Worm (Caenorhabditis elegans) whole organism, early embryonic: ENCODE results near the gene hir-1.
A peak's percentile ranks its signal among the peaks of the same experiment; 100 is the strongest.

Experiments
- B0310.2 ChIP-seq: sonication (generic microtip); optimal IDR thresholded peaks from 2 replicates; lab custom pipeline; 2016; ENCODE audit warnings: mild to moderate bottlenecking, missing genetic modification characterization, missing compliant biosample characterization
- F13C5.2 ChIP-seq: sonication (generic microtip); optimal IDR thresholded peaks from 2 replicates; lab custom pipeline; 2017; ENCODE audit warnings: mild to moderate bottlenecking, missing genetic modification characterization, inconsistent platforms, missing compliant biosample characterization
- aly-1 ChIP-seq: sonication (generic microtip); optimal IDR thresholded peaks from 2 replicates; lab custom pipeline; 2016; ENCODE audit warnings: missing genetic modification characterization, missing compliant biosample characterization
- ama-1 ChIP-seq: fragments of 150-350 bp; optimal IDR thresholded peaks from 2 replicates; lab custom pipeline; 2014
- ceh-13 ChIP-seq: fragments of 200-800 bp; sonication (Bioruptor generic); optimal IDR thresholded peaks from 2 replicates; lab custom pipeline; 2018; ENCODE audit warnings: mild to moderate bottlenecking, missing genetic modification characterization, missing compliant biosample characterization
- ceh-36 ChIP-seq: sonication (generic microtip); optimal IDR thresholded peaks from 2 replicates; lab custom pipeline; 2016; ENCODE audit warnings: missing genetic modification characterization, inconsistent platforms, missing compliant biosample characterization
- ets-7 ChIP-seq: sonication (generic microtip); optimal IDR thresholded peaks from 2 replicates; lab custom pipeline; 2016; ENCODE audit warnings: missing genotype, missing genetic modification characterization, missing compliant biosample characterization
- flt-1 ChIP-seq: fragments of 200-800 bp; sonication (Bioruptor generic); IDR thresholded peaks from 2 replicates; pipeline ENCODE4 v1.3.6; 2022; ENCODE audit warnings: missing genetic modification characterization, missing compliant biosample characterization
- hmbx-1 ChIP-seq: sonication (generic microtip); optimal IDR thresholded peaks from 2 replicates; lab custom pipeline; 2016; ENCODE audit warnings: mild to moderate bottlenecking, missing genetic modification characterization, missing compliant biosample characterization
- hmg-4 ChIP-seq: fragments of 200-800 bp; sonication (Bioruptor generic); optimal IDR thresholded peaks from 2 replicates; lab custom pipeline; 2018; ENCODE audit warnings: mild to moderate bottlenecking, missing genetic modification characterization, missing compliant biosample characterization
- hnd-1 ChIP-seq: sonication (generic microtip); optimal IDR thresholded peaks from 2 replicates; lab custom pipeline; 2016; ENCODE audit warnings: missing genetic modification characterization, missing compliant biosample characterization
- pes-1 ChIP-seq: fragments of 200-800 bp; sonication (Bioruptor generic); IDR thresholded peaks from 2 replicates; pipeline ENCODE4 v1.3.6; 2022; ENCODE audit warnings: missing genetic modification reagents, missing genetic modification characterization, missing compliant biosample characterization
- scrt-1 ChIP-seq: fragments of 200-800 bp; sonication (Bioruptor generic); IDR thresholded peaks from 2 replicates; pipeline ENCODE4 v1.3.6; 2022; ENCODE audit warnings: missing genetic modification characterization, missing compliant biosample characterization
- sea-1 ChIP-seq: fragments of 200-800 bp; sonication (Bioruptor generic); conservative IDR thresholded peaks from 2 replicates; pipeline ENCODE4 v1.3.6; 2022; ENCODE audit warnings: missing genetic modification characterization, missing compliant biosample characterization
- tbx-11 ChIP-seq: fragments of 200-800 bp; sonication (Bioruptor generic); IDR thresholded peaks from 2 replicates; pipeline ENCODE4 v1.3.6; 2022; ENCODE audit warnings: missing genetic modification characterization, missing compliant biosample characterization
- tbx-37 ChIP-seq: fragments of 200-800 bp; sonication (Bioruptor generic); conservative IDR thresholded peaks from 2 replicates; pipeline ENCODE4 v1.3.6; 2022; ENCODE audit warnings: missing genetic modification reagents, missing genetic modification characterization, missing compliant biosample characterization
- tra-4 ChIP-seq: sonication (generic microtip); optimal IDR thresholded peaks from 2 replicates; lab custom pipeline; 2017; ENCODE audit warnings: missing genetic modification characterization, missing compliant biosample characterization

The hir-1 gene

ce11 chrV:5490205-5490604 is 31.7 kb upstream of the hir-1 start, which contains the start of gene T05C3.6:
Gene T05C3.6 (plus strand): TSS chrV:5490445.
- no peak for TF ChIP-seq aly-1 (tag; lab: Kevin White, UChicago)

ce11 chrV:5493447-5493846 is 28.5 kb upstream of the hir-1 start, which contains the start of gene T05C3.2:
Gene T05C3.2 (plus strand): TSS chrV:5493747.
- TF ChIP-seq flt-1 (GFP tag; lab: Robert Waterston, UW) = no peak
- TF ChIP-seq hmg-4 (GFP tag; lab: Kevin White, UChicago) = no peak
- TF ChIP-seq tra-4 (tag; lab: Kevin White, UChicago) = no peak
- TF ChIP-seq tbx-11 (GFP tag; lab: Robert Waterston, UW) = no peak
- TF ChIP-seq F13C5.2 (tag; lab: Kevin White, UChicago) = no peak
- TF ChIP-seq scrt-1 (GFP tag; lab: Robert Waterston, UW) = no peak
- TF ChIP-seq hnd-1 (tag; lab: Kevin White, UChicago) = no peak
- TF ChIP-seq hmbx-1 (tag; lab: Kevin White, UChicago) = no peak
- TF ChIP-seq ceh-36 (tag; lab: Kevin White, UChicago) = no peak

ce11 chrV:5499475-5499874 is 22.5 kb upstream of the hir-1 start:
- no peak for TF ChIP-seq F13C5.2 (tag; lab: Kevin White, UChicago)
- TF ChIP-seq hnd-1 (tag; lab: Kevin White, UChicago) = no peak
- TF ChIP-seq hmbx-1 (tag; lab: Kevin White, UChicago) = no peak
- no peak for TF ChIP-seq tbx-11 (GFP tag; lab: Robert Waterston, UW)
- TF ChIP-seq pes-1 (GFP tag; lab: Robert Waterston, UW) = no peak
- no peak for TF ChIP-seq scrt-1 (GFP tag; lab: Robert Waterston, UW)

- TF ChIP-seq scrt-1 (GFP tag; lab: Robert Waterston, UW) = no peak
- no peak for TF ChIP-seq tra-4 (tag; lab: Kevin White, UChicago)
- no peak for TF ChIP-seq hmg-4 (GFP tag; lab: Kevin White, UChicago)
- TF ChIP-seq B0310.2 = no peak
- no peak for TF ChIP-seq ceh-36 (tag; lab: Kevin White, UChicago)
- TF ChIP-seq hnd-1 (tag; lab: Kevin White, UChicago) = no peak
- no peak for TF ChIP-seq pes-1 (GFP tag; lab: Robert Waterston, UW)
- TF ChIP-seq hmbx-1 (tag; lab: Kevin White, UChicago) = no peak
These were observed 19.2 kb upstream of the hir-1 start for ce11 chrV:5502701-5503100.

- TF ChIP-seq aly-1 (tag; lab: Kevin White, UChicago) = no peak
- no peak for TF ChIP-seq flt-1 (GFP tag; lab: Robert Waterston, UW)
- no peak for TF ChIP-seq ceh-36 (tag; lab: Kevin White, UChicago)
- no peak for TF ChIP-seq pes-1 (GFP tag; lab: Robert Waterston, UW)
- no peak for TF ChIP-seq tra-4 (tag; lab: Kevin White, UChicago)
- TF ChIP-seq tbx-37 (GFP tag; lab: Robert Waterston, UW) = no peak
- TF ChIP-seq F13C5.2 (tag; lab: Kevin White, UChicago) = no peak
- TF ChIP-seq ama-1 (lab: Kevin White, UChicago) = no peak
These were observed 17.6 kb upstream of the hir-1 start for ce11 chrV:5504295-5504694.

- TF ChIP-seq tbx-37 (GFP tag; lab: Robert Waterston, UW) = peak; percentile 66; the same call in 1 of the 2 replicates
- TF ChIP-seq flt-1 (GFP tag; lab: Robert Waterston, UW) = peak; percentile 49; the same call in 1 of the 2 replicates
- TF ChIP-seq hmg-4 (GFP tag; lab: Kevin White, UChicago) = peak; percentile 67
- peak; percentile 67 for TF ChIP-seq pes-1 (GFP tag; lab: Robert Waterston, UW)
- TF ChIP-seq ets-7 = no peak
- TF ChIP-seq ceh-36 (tag; lab: Kevin White, UChicago) = peak; percentile 15
- TF ChIP-seq tra-4 (tag; lab: Kevin White, UChicago) = peak; percentile 9
- TF ChIP-seq scrt-1 (GFP tag; lab: Robert Waterston, UW) = 0 out of 2 replicates have a peak, but pooled peaks have one; percentile 34
- no peak for TF ChIP-seq ceh-13
- 0 out of 2 replicates have a peak, but pooled peaks have one; percentile 9 for TF ChIP-seq sea-1
- TF ChIP-seq tbx-11 (GFP tag; lab: Robert Waterston, UW) = peak; percentile 47; the same call in 1 of the 2 replicates
- peak; percentile 78 for TF ChIP-seq F13C5.2 (tag; lab: Kevin White, UChicago)
- no peak for TF ChIP-seq ama-1 (lab: Kevin White, UChicago)
These were observed 17.0 kb upstream of the hir-1 start, which contains the start of the genes dnj-19 and nhr-47 for ce11 chrV:5504807-5505442. Gene dnj-19 (minus strand): TSS chrV:5504857. Gene nhr-47 (plus strand): TSS chrV:5505253.

- TF ChIP-seq ets-7 = no peak
- TF ChIP-seq B0310.2 = no peak
- TF ChIP-seq hmbx-1 (tag; lab: Kevin White, UChicago) = no peak
- no peak for TF ChIP-seq ceh-13
- TF ChIP-seq tbx-11 (GFP tag; lab: Robert Waterston, UW) = no peak
- TF ChIP-seq flt-1 (GFP tag; lab: Robert Waterston, UW) = no peak
- no peak for TF ChIP-seq hmg-4 (GFP tag; lab: Kevin White, UChicago)
- TF ChIP-seq pes-1 (GFP tag; lab: Robert Waterston, UW) = no peak
- no peak for TF ChIP-seq ceh-36 (tag; lab: Kevin White, UChicago)
- TF ChIP-seq hnd-1 (tag; lab: Kevin White, UChicago) = no peak
- TF ChIP-seq tra-4 (tag; lab: Kevin White, UChicago) = no peak
These were observed 12.8 kb upstream of the hir-1 start for ce11 chrV:5509134-5509533.

ce11 chrV:5509966-5510365 is 12.0 kb upstream of the hir-1 start:
- no peak for TF ChIP-seq hnd-1 (tag; lab: Kevin White, UChicago)
- TF ChIP-seq hmbx-1 (tag; lab: Kevin White, UChicago) = no peak
- no peak for TF ChIP-seq tbx-11 (GFP tag; lab: Robert Waterston, UW)
- TF ChIP-seq aly-1 (tag; lab: Kevin White, UChicago) = no peak
- TF ChIP-seq tbx-37 (GFP tag; lab: Robert Waterston, UW) = no peak
- no peak for TF ChIP-seq F13C5.2 (tag; lab: Kevin White, UChicago)
- TF ChIP-seq ceh-13 = no peak
- TF ChIP-seq tra-4 (tag; lab: Kevin White, UChicago) = no peak
- no peak for TF ChIP-seq B0310.2
- TF ChIP-seq hmg-4 (GFP tag; lab: Kevin White, UChicago) = no peak
- TF ChIP-seq ceh-36 (tag; lab: Kevin White, UChicago) = no peak
- TF ChIP-seq flt-1 (GFP tag; lab: Robert Waterston, UW) = no peak
- no peak for TF ChIP-seq ama-1 (lab: Kevin White, UChicago)
- no peak for TF ChIP-seq sea-1
- no peak for TF ChIP-seq scrt-1 (GFP tag; lab: Robert Waterston, UW)
- no peak for TF ChIP-seq ets-7
- TF ChIP-seq pes-1 (GFP tag; lab: Robert Waterston, UW) = no peak
